Fruit fly (Drosophila melanogaster) Kc167 (cell line): ENCODE data around the gene ArfGAP1.

Experiments used
- Sin3A ChIP-seq: fragments of >200 bp; optimal IDR thresholded peaks from 2 replicates; lab custom pipeline; 2018; ENCODE audit warnings: missing external identifiers
- insv ChIP-seq: fragments of >200 bp; optimal IDR thresholded peaks from 3 replicates; lab custom pipeline; 2018; ENCODE audit warnings: missing external identifiers
- psq ChIP-seq: fragments of >200 bp; optimal IDR thresholded peaks from 2 replicates; lab custom pipeline; 2017; ENCODE audit warnings: missing external identifiers
- ttk ChIP-seq: sonication (Bioruptor generic); optimal IDR thresholded peaks from 2 replicates; lab custom pipeline; 2017; ENCODE audit warnings: missing external identifiers

- TF ChIP-seq Sin3A (lab: Kevin White, UChicago) = no peak
- no peak for TF ChIP-seq psq (lab: Kevin White, UChicago)
- TF ChIP-seq ttk (lab: Kevin White, UChicago) = no peak
- no peak for TF ChIP-seq insv (lab: Kevin White, UChicago)
These were observed 3.0 kb downstream of the ArfGAP1 start, which contains the start of gene SCaMC for dm6 chr3L:12414189-12414964.
